Worm (Caenorhabditis elegans): ENCODE results near the gene srh-245.

ce11 chrV:628527-628926, 27.2 kb downstream of the srh-245 start, which contains the start of gene F48G7.9:
- no peak for TF ChIP-seq F10B5.3 (tag; optimal IDR thresholded peaks at IDR 0.05)
- TF ChIP-seq unc-130 (GFP tag; optimal IDR thresholded peaks at IDR 0.05): no peak
- TF ChIP-seq nhr-77 (tag; optimal IDR thresholded peaks at IDR 0.05): no peak

Data from whole organism, L4 larva.